Worm (Caenorhabditis elegans) whole organism, L1 larva: ENCODE results near the gene suex-1.

ENCODE experiments used
- C34B4.2 ChIP-seq: sonication (generic microtip); optimal IDR thresholded peaks from 2 replicates; lab custom pipeline; 2017; ENCODE audit warnings: mild to moderate bottlenecking, missing genetic modification characterization, missing compliant biosample characterization
- aha-1 ChIP-seq: fragments of 150-350 bp; optimal IDR thresholded peaks from 2 replicates; lab custom pipeline; 2014; ENCODE audit warnings: missing biosample characterization, missing genetic modification characterization
- aly-2 ChIP-seq: fragments of 150-350 bp; optimal IDR thresholded peaks from 2 replicates; lab custom pipeline; 2014; ENCODE audit warnings: missing biosample characterization, missing genetic modification characterization
- dpl-1 ChIP-seq, 3 experiments: fragments of 150-350 bp in 2 of 3; sonication (generic microtip) in 1 of 3; optimal IDR thresholded peaks; 2 replicates each; lab custom pipeline; 2014 to 2017; ENCODE audit warnings: missing biosample characterization in 3 of 3, missing genetic modification characterization in 3 of 3, missing genetic modification reagents in 3 of 3
- grh-1 ChIP-seq: fragments of 200-800 bp; sonication (Bioruptor generic); IDR thresholded peaks from 2 replicates; pipeline ENCODE4 v1.3.6; 2022; ENCODE audit warnings: missing genetic modification reagents, missing genetic modification characterization, missing compliant biosample characterization
- lin-15B ChIP-seq: fragments of 150-350 bp; sonication (generic microtip); optimal IDR thresholded peaks from 3 replicates; lab custom pipeline; 2014; ENCODE audit warnings: missing biosample characterization, missing genetic modification characterization
- lir-3 ChIP-seq: sonication (generic microtip); optimal IDR thresholded peaks from 2 replicates; lab custom pipeline; 2016; ENCODE audit warnings: mild to moderate bottlenecking, missing genetic modification characterization, moderate library complexity, missing compliant biosample characterization; ENCODE audit not compliant: poor library complexity
- nhr-237 ChIP-seq: fragments of 150-350 bp; optimal IDR thresholded peaks from 2 replicates; lab custom pipeline; 2014; ENCODE audit warnings: missing biosample characterization, missing genetic modification characterization
- nhr-76 ChIP-seq: sonication (generic microtip); optimal IDR thresholded peaks from 2 replicates; lab custom pipeline; 2017; ENCODE audit warnings: missing biosample characterization, missing genetic modification characterization
- skn-1 ChIP-seq: fragments of 150-350 bp; optimal IDR thresholded peaks from 2 replicates; lab custom pipeline; 2014; ENCODE audit warnings: missing biosample characterization, missing genetic modification characterization
- snpc-4 ChIP-seq: fragments of 150-350 bp; optimal IDR thresholded peaks from 2 replicates; lab custom pipeline; 2014; ENCODE audit warnings: missing biosample characterization, missing genetic modification characterization
- unc-98 ChIP-seq: fragments of 200-800 bp; sonication (Bioruptor generic); IDR thresholded peaks from 2 replicates; pipeline ENCODE4 v1.3.6; 2022; ENCODE audit warnings: missing genetic modification characterization, missing compliant biosample characterization
- zag-1 ChIP-seq: fragments of 150-350 bp; optimal IDR thresholded peaks from 2 replicates; lab custom pipeline; 2014; ENCODE audit warnings: missing biosample characterization, missing genetic modification characterization

ce11 chrII:5494405-5494804 is 3.7 kb downstream of the suex-1 start, which contains the start of gene F12A10.6:
- TF ChIP-seq aha-1 (tag; lab: Kevin White, UChicago) = no peak
- no peak for TF ChIP-seq aly-2 (tag; lab: Kevin White, UChicago)
- TF ChIP-seq nhr-237 (tag; lab: Kevin White, UChicago) = no peak
- no peak for TF ChIP-seq dpl-1 (GFP tag; optimal IDR thresholded peaks at IDR 0.05; lab: Kevin White, UChicago)
- no peak for TF ChIP-seq skn-1
- no peak for TF ChIP-seq zag-1 (tag; lab: Kevin White, UChicago)
- no peak for TF ChIP-seq lir-3 (tag; lab: Kevin White, UChicago)
- no peak for TF ChIP-seq snpc-4 (tag; lab: Kevin White, UChicago)
- no peak for TF ChIP-seq lin-15B (tag; lab: Kevin White, UChicago)
- no peak for TF ChIP-seq nhr-76 (tag; lab: Kevin White, UChicago)
- TF ChIP-seq C34B4.2 = no peak
- no peak for TF ChIP-seq grh-1 (GFP tag; lab: Robert Waterston, UW)
- TF ChIP-seq unc-98 (GFP tag; lab: Robert Waterston, UW) = no peak
